Worm (Caenorhabditis elegans) whole organism, late embryonic: ENCODE measurements around the gene sdz-20.
"Not testable (repeated sequence)": the region's sequence is repeated elsewhere in the genome, so short reads cannot be mapped to it uniquely, and the experiment has no call there.

Source experiments
- C08G9.2 ChIP-seq: sonication (generic microtip); optimal IDR thresholded peaks from 2 replicates; lab custom pipeline; 2016; ENCODE audit warnings: mild to moderate bottlenecking, missing genetic modification characterization, moderate library complexity, missing compliant biosample characterization
- C38D4.7 ChIP-seq: fragments of 200-800 bp; sonication (Bioruptor generic); optimal IDR thresholded peaks from 2 replicates; lab custom pipeline; 2018; ENCODE audit warnings: mild to moderate bottlenecking, missing genetic modification characterization, moderate library complexity, missing compliant biosample characterization
- K02D7.2 ChIP-seq: sonication (generic microtip); optimal IDR thresholded peaks from 2 replicates; lab custom pipeline; 2017; ENCODE audit warnings: mild to moderate bottlenecking, missing genetic modification characterization, missing compliant biosample characterization
- ahr-1 ChIP-seq: sonication (generic microtip); optimal IDR thresholded peaks from 2 replicates; lab custom pipeline; 2016; ENCODE audit warnings: missing genetic modification characterization, missing compliant biosample characterization
- ceh-18 ChIP-seq: sonication (generic microtip); optimal IDR thresholded peaks from 2 replicates; lab custom pipeline; 2016; ENCODE audit warnings: missing genetic modification characterization, missing compliant biosample characterization
- ceh-2 ChIP-seq: sonication (generic microtip); optimal IDR thresholded peaks from 2 replicates; lab custom pipeline; 2016; ENCODE audit warnings: missing genotype, missing genetic modification characterization, missing compliant biosample characterization
- ceh-24 ChIP-seq: sonication (generic microtip); optimal IDR thresholded peaks from 2 replicates; lab custom pipeline; 2016; ENCODE audit warnings: mild to moderate bottlenecking, missing genetic modification characterization, missing compliant biosample characterization
- ceh-45 ChIP-seq: fragments of 200-800 bp; sonication (Bioruptor generic); IDR thresholded peaks from 2 replicates; pipeline ENCODE4 v1.3.6; 2022; ENCODE audit warnings: missing genetic modification reagents, missing genetic modification characterization, missing compliant biosample characterization
- ceh-48 ChIP-seq: sonication (generic microtip); optimal IDR thresholded peaks from 2 replicates; lab custom pipeline; 2016; ENCODE audit warnings: missing genetic modification characterization, inconsistent platforms, missing compliant biosample characterization
- che-1 ChIP-seq: sonication (generic microtip); optimal IDR thresholded peaks from 2 replicates; lab custom pipeline; 2016; ENCODE audit warnings: mild to moderate bottlenecking, missing genetic modification characterization, missing compliant biosample characterization
- dmd-4 ChIP-seq: sonication (generic microtip); optimal IDR thresholded peaks from 2 replicates; lab custom pipeline; 2016; ENCODE audit warnings: borderline replicate concordance, missing genetic modification characterization, missing compliant biosample characterization
- elt-2 ChIP-seq: sonication (generic microtip); optimal IDR thresholded peaks from 2 replicates; lab custom pipeline; 2016; ENCODE audit warnings: missing genetic modification reagents, missing genetic modification characterization, missing compliant biosample characterization
- fkh-10 ChIP-seq: fragments of 150-350 bp; optimal IDR thresholded peaks from 2 replicates; lab custom pipeline; 2014; ENCODE audit warnings: missing biosample characterization, missing genetic modification reagents, missing genetic modification characterization
- fkh-6 ChIP-seq: sonication (generic microtip); optimal IDR thresholded peaks from 2 replicates; lab custom pipeline; 2016; ENCODE audit warnings: missing genetic modification characterization, missing compliant biosample characterization
- hlh-13 ChIP-seq: fragments of 200-800 bp; sonication (Bioruptor generic); optimal IDR thresholded peaks from 2 replicates; lab custom pipeline; 2018; ENCODE audit warnings: mild to moderate bottlenecking, missing genetic modification characterization, missing compliant biosample characterization
- hlh-30 ChIP-seq: sonication (generic microtip); optimal IDR thresholded peaks from 2 replicates; lab custom pipeline; 2017; ENCODE audit warnings: antibody characterized with exemption, missing genetic modification characterization, missing compliant biosample characterization; ENCODE audit not compliant: insufficient read depth
- hlh-6 ChIP-seq: sonication (generic microtip); optimal IDR thresholded peaks from 2 replicates; lab custom pipeline; 2016; ENCODE audit warnings: missing genotype, missing genetic modification characterization, missing compliant biosample characterization
- lim-6 ChIP-seq: sonication (generic microtip); optimal IDR thresholded peaks from 2 replicates; lab custom pipeline; 2016; ENCODE audit warnings: missing genetic modification characterization, missing compliant biosample characterization
- madf-2 ChIP-seq: sonication (generic microtip); optimal IDR thresholded peaks from 2 replicates; lab custom pipeline; 2017; ENCODE audit warnings: missing genetic modification characterization, missing compliant biosample characterization
- nfya-1 ChIP-seq: sonication (generic microtip); optimal IDR thresholded peaks from 2 replicates; lab custom pipeline; 2017; ENCODE audit warnings: missing genetic modification characterization, mild to moderate bottlenecking, missing compliant biosample characterization, antibody characterized with exemption, moderate library complexity
- odd-2 ChIP-seq: sonication (generic microtip); optimal IDR thresholded peaks from 2 replicates; lab custom pipeline; 2017; ENCODE audit warnings: antibody characterized with exemption, mild to moderate bottlenecking, missing genetic modification characterization, missing compliant biosample characterization
- pag-3 ChIP-seq: sonication (generic microtip); optimal IDR thresholded peaks from 2 replicates; lab custom pipeline; 2016; ENCODE audit warnings: missing compliant biosample characterization, missing genetic modification characterization, borderline replicate concordance
- pax-1 ChIP-seq: fragments of 150-350 bp; optimal IDR thresholded peaks from 2 replicates; lab custom pipeline; 2014; ENCODE audit warnings: missing biosample characterization, missing genetic modification characterization
- pha-4 ChIP-seq: fragments of 150-350 bp; optimal IDR thresholded peaks from 2 replicates; lab custom pipeline; 2018; ENCODE audit warnings: missing biosample characterization, missing genetic modification reagents, missing genetic modification characterization
- pqm-1 ChIP-seq: sonication (generic microtip); optimal IDR thresholded peaks from 2 replicates; lab custom pipeline; 2016; ENCODE audit warnings: missing genetic modification characterization, missing compliant biosample characterization
- pros-1 ChIP-seq: fragments of 150-350 bp; optimal IDR thresholded peaks from 2 replicates; lab custom pipeline; 2014; ENCODE audit warnings: missing biosample characterization, missing genetic modification reagents, missing genetic modification characterization
- ref-2 ChIP-seq: sonication (generic microtip); optimal IDR thresholded peaks from 2 replicates; lab custom pipeline; 2016; ENCODE audit warnings: missing genetic modification characterization, missing compliant biosample characterization
- rnt-1 ChIP-seq: sonication (generic microtip); optimal IDR thresholded peaks from 2 replicates; lab custom pipeline; 2016; ENCODE audit warnings: missing genetic modification characterization, missing compliant biosample characterization
- sox-2 ChIP-seq: fragments of 200-800 bp; sonication (Bioruptor generic); IDR thresholded peaks from 2 replicates; pipeline ENCODE4 v1.3.6; 2022; ENCODE audit warnings: missing genetic modification reagents, missing genetic modification characterization, missing compliant biosample characterization
- sox-4 ChIP-seq: sonication (generic microtip); optimal IDR thresholded peaks from 2 replicates; lab custom pipeline; 2017; ENCODE audit warnings: mild to moderate bottlenecking, missing genetic modification characterization, inconsistent platforms, missing compliant biosample characterization
- syd-9 ChIP-seq: sonication (generic microtip); optimal IDR thresholded peaks from 2 replicates; lab custom pipeline; 2016; ENCODE audit warnings: mild to moderate bottlenecking, missing genetic modification characterization, moderate library complexity, missing compliant biosample characterization
- tbx-7 ChIP-seq: sonication (generic microtip); optimal IDR thresholded peaks from 2 replicates; lab custom pipeline; 2016; ENCODE audit warnings: missing genotype, missing genetic modification characterization, missing compliant biosample characterization
- unc-3 ChIP-seq, 2 experiments: fragments of 200-800 bp in 1 of 2; sonication (Bioruptor generic) in 1 of 2; sonication (generic microtip) in 1 of 2; conservative IDR thresholded peaks in 1 of 2; optimal IDR thresholded peaks in 1 of 2; 2 replicates each; pipeline versions ENCODE4 v1.3.6 to Lab custom; 2016 to 2022; ENCODE audit warnings: missing compliant biosample characterization in 2 of 2, missing genetic modification characterization in 2 of 2, missing genetic modification reagents in 1 of 2
- unc-55 ChIP-seq: sonication (generic microtip); optimal IDR thresholded peaks from 2 replicates; lab custom pipeline; 2017; ENCODE audit warnings: missing biosample characterization, missing genetic modification reagents, missing genetic modification characterization
- unc-86 ChIP-seq: sonication (generic microtip); optimal IDR thresholded peaks from 2 replicates; lab custom pipeline; 2016; ENCODE audit warnings: missing genetic modification characterization, missing compliant biosample characterization
- zip-5 ChIP-seq: sonication (generic microtip); optimal IDR thresholded peaks from 2 replicates; lab custom pipeline; 2016; ENCODE audit warnings: missing genetic modification characterization, missing compliant biosample characterization

sdz-20 gene

DNA sequence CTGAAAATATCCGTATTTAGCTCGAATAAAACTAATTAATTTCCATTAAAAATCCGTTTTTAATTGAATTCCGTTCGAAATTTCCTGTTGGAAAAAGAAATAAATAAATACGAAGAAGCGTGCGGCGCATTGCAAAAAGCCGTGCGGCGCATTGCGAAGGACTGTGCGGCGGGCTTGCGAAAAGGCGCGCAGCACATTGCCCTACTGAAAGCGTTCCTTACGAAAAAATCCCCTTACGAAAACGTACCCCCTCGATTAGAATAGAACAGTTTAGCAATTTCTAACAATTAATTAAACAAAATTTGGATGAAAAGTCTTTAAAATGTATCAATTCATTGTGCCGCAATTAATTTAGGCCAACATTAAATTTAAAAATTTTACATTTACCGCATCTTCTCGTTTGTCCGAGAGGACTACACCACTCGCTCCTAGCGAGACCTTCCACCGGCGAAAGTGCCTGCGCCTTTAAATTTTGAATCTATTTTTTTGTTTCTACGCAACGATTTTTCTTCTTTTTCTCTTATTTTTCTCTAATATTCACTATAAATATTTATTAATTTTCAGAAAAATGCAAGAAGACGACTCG is 37.5 kb upstream of the sdz-20 start, which contains the start of gene npp-18:
Gene npp-18, plus strand, starts transcription at position 565 of the 586 bp plus-strand sequence.
- peak; percentile 74; the same call in 1 of the 2 replicates for TF ChIP-seq unc-3 (GFP tag; conservative IDR thresholded peaks at IDR 0.05; lab: Robert Waterston, UW)
- not testable (repeated sequence) for TF ChIP-seq unc-3 (tag; optimal IDR thresholded peaks at IDR 0.05; lab: Kevin White, UChicago)
- TF ChIP-seq ceh-45, result peak; percentile 62; the same call in 1 of the 2 replicates

DNA sequence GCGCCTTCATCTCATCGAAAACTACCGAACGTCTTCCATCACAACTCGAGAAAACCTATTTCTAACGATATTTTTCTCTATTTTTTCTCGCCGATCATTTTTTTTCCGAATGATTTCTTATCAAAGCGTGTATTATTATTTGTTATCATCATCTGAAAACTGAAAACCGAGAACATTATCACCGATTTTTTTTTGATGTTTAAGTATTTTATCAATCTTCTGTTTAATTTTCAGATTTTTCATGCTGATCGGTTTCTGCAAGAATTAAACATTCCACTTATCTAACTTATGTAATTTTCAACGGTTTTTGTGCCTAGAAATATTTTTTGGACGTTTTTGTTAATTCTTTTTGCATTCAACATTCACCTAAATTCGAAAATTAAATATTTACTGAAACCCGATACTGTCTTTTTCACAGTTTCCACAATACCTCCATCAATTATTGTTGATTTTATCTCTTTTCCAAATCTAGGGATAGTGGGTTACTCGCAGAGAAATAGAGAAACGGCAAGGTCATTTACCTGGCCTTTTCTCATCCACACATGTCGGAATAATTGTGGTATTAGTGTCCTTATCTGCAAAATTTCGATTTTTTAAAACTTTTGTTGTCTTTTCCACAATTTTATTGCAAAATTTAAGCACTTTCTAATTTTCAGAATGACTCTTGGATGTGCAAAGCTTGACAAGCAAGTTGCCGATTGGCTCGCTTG is 35.0 kb upstream of the sdz-20 start, which contains the start of gene pgm-2:
Gene pgm-2, plus strand, starts transcription at position 657 of the 710 bp plus-strand sequence.
- TF ChIP-seq elt-2 (tag; lab: Kevin White, UChicago), result peak; percentile 51
- TF ChIP-seq pha-4 (tag; lab: Kevin White, UChicago), result no peak
- no peak for TF ChIP-seq K02D7.2 (tag; lab: Kevin White, UChicago)
- no peak for TF ChIP-seq ahr-1 (tag; lab: Kevin White, UChicago)
- TF ChIP-seq, all 69 proteins: peak for 1

DNA sequence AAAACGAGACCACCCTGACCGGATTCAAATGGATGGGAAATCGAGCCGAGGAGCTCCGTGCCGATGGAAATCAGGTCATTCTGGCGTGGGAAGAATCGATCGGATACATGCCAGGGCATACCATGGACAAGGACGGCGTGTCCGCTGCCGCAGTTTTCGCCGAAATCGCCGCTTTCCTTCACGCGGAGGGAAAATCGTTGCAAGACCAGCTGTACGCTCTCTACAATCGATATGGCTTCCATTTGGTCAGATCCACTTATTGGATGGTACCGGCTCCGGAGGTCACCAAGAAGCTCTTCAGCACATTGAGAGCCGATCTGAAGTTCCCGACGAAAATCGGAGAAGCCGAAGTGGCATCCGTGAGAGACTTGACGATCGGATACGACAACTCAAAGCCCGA is 31.9 kb upstream of the sdz-20 start:
- TF ChIP-seq unc-86 (no peak), hlh-6 (tag; lab: Kevin White, UChicago) (no peak), pros-1 (tag; lab: Kevin White, UChicago) (no peak), ceh-2 (tag; lab: Kevin White, UChicago) (no peak), sox-2 (GFP tag; lab: Robert Waterston, UW) (no peak), rnt-1 (no peak), lim-6 (tag; lab: Kevin White, UChicago) (no peak), ceh-18 (tag; lab: Kevin White, UChicago) (no peak), zip-5 (tag; lab: Kevin White, UChicago) (no peak), ref-2 (tag; lab: Kevin White, UChicago) (no peak), madf-2 (tag; lab: Kevin White, UChicago) (no peak), ceh-48 (tag; lab: Kevin White, UChicago) (no peak), che-1 (tag; lab: Kevin White, UChicago) (no peak), pax-1 (tag; lab: Kevin White, UChicago) (no peak), unc-55 (GFP tag; lab: Kevin White, UChicago) (no peak), odd-2 (tag; lab: Kevin White, UChicago) (no peak), nfya-1 (tag; lab: Kevin White, UChicago) (no peak), ahr-1 (tag; lab: Kevin White, UChicago) (no peak)

DNA sequence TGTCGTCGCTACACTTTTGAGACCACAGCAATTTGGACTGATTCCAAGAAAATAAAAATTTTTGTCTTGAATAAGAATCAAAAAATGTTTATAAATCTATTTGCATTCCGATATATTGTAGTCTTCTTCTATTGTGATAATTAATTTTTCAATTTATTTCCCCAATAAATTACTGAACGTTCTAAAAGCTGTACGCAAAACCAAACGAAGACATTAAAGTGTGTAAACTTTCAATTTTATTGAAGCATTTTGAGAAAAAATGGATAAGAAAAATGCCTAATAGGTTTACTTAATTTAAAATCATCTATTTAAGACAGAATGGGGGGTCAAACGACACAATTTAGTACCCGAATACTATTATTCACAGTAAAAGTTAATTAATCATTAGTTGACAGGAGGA is 31.3 kb upstream of the sdz-20 start:
- no peak for TF ChIP-seq ceh-45
- no peak for TF ChIP-seq tbx-7
- no peak for TF ChIP-seq lim-6 (tag; lab: Kevin White, UChicago)
- TF ChIP-seq pag-3 (tag; lab: Kevin White, UChicago), result no peak
- no peak for TF ChIP-seq fkh-6 (tag; lab: Kevin White, UChicago)
- TF ChIP-seq pqm-1 (tag; lab: Kevin White, UChicago), result no peak
- no peak for TF ChIP-seq hlh-13 (GFP tag; lab: Kevin White, UChicago)
- TF ChIP-seq fkh-10 (GFP tag; lab: Kevin White, UChicago), result no peak
- TF ChIP-seq C08G9.2 (tag; lab: Kevin White, UChicago), result no peak

DNA sequence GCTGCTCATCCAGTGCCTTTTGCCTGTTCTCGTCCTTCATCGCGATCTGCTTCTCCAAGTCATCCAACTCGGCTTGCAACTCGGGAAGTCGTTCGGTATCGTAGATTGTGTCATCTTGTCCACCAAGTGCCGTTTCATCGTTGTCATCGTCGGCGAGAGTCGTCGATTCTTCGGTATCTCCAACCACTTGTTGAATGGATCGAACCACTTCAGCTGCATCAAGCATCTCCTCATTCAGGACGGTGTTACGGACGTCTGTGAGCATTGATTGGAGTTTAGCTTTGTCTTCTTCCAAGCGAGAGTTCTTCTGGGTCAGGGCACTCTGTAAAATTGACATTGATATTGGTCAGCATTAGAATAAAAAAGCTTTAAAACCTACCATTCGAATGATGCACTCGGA is 28.3 kb upstream of the sdz-20 start:
- TF ChIP-seq dmd-4, result no peak
- no peak for TF ChIP-seq ceh-24
- TF ChIP-seq ahr-1 (tag; lab: Kevin White, UChicago), result no peak
- no peak for TF ChIP-seq sox-4 (tag; lab: Kevin White, UChicago)
- no peak for TF ChIP-seq syd-9 (tag; lab: Kevin White, UChicago)
- TF ChIP-seq hlh-30 (tag; lab: Kevin White, UChicago), result no peak
- no peak for TF ChIP-seq C38D4.7 (GFP tag; lab: Kevin White, UChicago)
